Worm (Caenorhabditis elegans): ENCODE results near the gene gsp-1.

The gsp-1 gene

DNA sequence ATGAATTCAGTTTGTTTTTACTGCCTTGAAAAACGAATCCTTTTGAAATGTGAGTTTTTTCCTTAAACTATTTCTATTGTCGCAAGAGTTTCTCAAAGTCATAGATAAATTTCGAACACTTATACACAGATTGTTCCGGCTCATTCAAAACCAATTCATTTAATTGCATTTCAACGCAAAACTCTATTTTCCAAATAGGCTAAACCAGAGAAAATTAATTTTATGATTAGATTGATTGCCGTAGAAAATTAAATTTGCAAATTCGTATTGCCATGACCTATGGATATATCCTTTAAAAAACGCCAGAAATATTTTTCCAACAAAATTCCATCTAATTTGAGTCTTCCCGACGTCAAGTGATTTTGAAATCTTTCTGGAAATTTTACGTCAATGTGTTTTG, 6.2 kb upstream of the gsp-1 start:
- no peak for TF ChIP-seq unc-62 (GFP tag; optimal IDR thresholded peaks at IDR 0.05)

DNA sequence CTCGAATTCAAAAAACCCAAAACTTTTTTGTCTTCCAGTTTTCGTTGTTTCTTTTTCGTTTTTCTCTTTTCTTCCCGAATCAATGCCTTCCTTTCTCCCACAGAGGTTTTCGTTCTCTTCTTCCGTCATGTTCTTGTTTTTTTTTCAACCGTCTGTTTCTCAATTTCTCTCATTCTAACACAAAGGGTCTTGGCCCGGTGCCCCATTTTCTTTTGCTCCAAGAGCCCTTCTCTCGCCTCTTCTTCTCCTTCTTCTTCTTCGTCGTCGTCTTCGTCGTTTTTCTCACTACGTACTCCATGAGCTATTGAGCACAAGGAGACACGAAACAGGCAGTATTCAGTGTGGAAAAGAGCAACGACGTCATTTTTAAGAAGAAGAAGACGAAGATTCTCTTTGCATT, 4.8 kb upstream of the gsp-1 start:
- TF ChIP-seq unc-62 (GFP tag; optimal IDR thresholded peaks at IDR 0.05): no peak

DNA sequence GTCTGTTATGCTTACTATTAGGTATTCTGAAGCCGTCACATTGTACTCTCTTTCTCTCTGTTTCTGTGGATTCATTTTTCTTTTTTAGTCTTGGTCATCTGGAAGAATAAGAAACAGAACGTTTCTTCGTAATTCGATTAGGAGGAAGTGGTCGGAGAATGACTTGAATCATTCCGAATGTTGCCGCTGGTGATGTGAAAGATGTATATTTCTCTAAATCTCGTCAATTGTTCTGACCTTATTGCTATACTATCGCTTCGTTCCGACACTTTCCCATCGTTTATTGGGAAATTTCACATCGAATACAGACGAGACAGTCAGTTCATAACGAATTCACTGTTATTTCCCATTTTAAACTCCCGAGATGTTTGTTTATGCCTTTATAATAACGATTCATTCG, 3.1 kb upstream of the gsp-1 start:
- no peak for TF ChIP-seq unc-62 (GFP tag; optimal IDR thresholded peaks at IDR 0.05)

DNA sequence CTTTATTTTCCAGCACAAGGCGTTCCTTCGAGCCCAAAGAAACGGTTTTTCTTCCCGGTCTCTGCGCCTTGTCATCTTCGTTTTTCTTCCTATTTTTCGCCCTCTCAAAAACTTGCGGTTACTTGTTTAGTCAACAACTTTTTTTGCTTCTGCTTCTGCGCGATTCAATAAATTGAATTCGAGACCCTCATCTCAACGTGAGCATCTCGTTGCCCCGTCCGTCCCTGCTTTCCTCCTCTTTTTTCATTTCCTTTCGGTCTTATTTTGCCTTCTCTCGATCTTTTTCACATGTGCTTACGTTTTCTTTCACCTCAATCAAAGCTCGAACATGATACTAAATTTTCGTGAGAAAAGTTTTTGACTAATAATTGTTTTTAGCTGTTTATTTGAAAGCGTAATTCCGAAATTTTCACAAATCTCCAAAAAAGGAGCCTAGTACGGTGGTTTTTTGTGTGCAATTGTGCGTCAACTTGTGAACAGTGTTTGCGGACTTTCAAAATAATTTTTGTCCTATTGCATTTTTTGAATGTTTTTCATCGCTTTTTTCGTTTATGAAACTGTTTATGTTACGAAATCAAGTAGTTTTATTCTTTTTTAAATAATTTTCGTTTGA, 2.1 kb upstream of the gsp-1 start:
- no peak for TF ChIP-seq unc-62 (GFP tag; optimal IDR thresholded peaks at IDR 0.05)

- TF ChIP-seq unc-62 (GFP tag; optimal IDR thresholded peaks at IDR 0.05): no peak
These were observed 884 bp upstream of the gsp-1 start for ce11 chrV:10681117-10681959.

DNA sequence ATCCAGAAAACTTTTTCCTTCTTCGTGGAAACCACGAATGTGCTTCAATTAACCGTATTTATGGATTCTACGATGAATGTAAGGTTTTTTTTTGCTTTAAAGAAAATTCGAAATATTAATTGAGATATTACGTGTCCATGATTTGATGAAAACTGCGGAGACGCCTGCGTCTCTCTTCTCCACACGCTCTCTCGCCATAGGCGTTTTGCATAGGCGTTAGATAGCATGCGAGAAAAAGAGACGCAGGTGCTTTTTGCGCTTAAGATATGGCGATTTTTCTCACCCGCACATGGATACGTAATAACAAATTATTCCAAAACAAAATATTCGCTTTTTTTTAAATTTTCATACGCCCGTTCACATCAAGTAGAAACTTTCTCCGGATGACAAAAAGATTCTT, 1.2 kb downstream of the gsp-1 start:
- no peak for TF ChIP-seq unc-62 (GFP tag; optimal IDR thresholded peaks at IDR 0.05)

DNA sequence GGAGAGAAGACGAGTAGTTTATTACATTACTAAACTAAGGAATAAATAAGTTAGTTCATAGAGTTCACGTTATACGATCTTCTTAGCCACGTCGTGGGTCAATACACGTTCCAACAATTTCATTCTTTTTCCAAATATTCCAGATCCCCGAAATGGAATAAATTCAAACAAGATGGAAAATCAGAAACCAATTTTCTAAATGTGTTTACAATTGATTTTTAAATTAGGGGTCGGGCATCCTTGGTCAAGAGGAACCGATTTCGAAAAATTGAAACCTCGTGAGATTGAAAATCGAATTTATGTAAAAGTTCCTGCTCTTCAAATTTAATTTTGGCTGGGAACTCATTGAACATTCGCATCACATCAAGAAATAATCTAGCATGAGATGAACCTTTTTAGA, 2.5 kb downstream of the gsp-1 start:
- TF ChIP-seq unc-62 (GFP tag; optimal IDR thresholded peaks at IDR 0.05): no peak

ce11 chrV:10687601-10688000, 5.4 kb downstream of the gsp-1 start, which contains the start of gene F29F11.20:
TSS of gene F29F11.20 (plus strand) at chrV:10687901.
- no peak for TF ChIP-seq unc-62 (GFP tag; optimal IDR thresholded peaks at IDR 0.05)

ce11 chrV:10691313-10691712, 9.1 kb downstream of the gsp-1 start:
- no peak for TF ChIP-seq unc-62 (GFP tag; optimal IDR thresholded peaks at IDR 0.05)

- no peak for TF ChIP-seq unc-62 (GFP tag; optimal IDR thresholded peaks at IDR 0.05)
These were observed 11.5 kb downstream of the gsp-1 start for ce11 chrV:10693749-10694148.

ce11 chrV:10695181-10695580, 13.0 kb downstream of the gsp-1 start, which contains the start of gene C05A2.4:
TSS of gene C05A2.4 (plus strand) at chrV:10695481.
- no peak for TF ChIP-seq unc-62 (GFP tag; optimal IDR thresholded peaks at IDR 0.05)

DNA sequence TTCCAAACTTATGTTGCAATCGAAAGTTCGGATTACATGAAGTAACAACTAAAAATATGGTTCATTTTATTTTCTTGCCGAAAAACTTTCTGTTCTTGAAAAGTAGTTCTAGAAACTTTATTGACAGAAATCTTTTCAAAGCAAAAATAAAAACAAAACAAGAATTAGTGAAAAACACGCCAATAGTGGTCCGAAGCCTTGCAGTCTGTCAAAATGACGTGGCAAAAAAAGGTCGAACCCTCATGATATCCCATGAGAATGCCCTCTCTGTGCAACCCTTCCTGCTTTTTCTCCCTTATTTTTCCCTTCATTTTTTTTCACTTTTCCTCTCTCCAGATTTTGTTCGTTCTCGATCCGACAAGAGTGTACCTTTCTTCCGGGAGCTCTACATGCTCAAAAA, 16.9 kb downstream of the gsp-1 start:
- no peak for TF ChIP-seq unc-62 (GFP tag; optimal IDR thresholded peaks at IDR 0.05)

- TF ChIP-seq unc-62 (GFP tag; optimal IDR thresholded peaks at IDR 0.05): no peak
These were observed 20.0 kb downstream of the gsp-1 start, which contains the start of gene pph-1 for ce11 chrV:10702249-10702648. TSS of gene pph-1 (plus strand) at chrV:10702549.

DNA sequence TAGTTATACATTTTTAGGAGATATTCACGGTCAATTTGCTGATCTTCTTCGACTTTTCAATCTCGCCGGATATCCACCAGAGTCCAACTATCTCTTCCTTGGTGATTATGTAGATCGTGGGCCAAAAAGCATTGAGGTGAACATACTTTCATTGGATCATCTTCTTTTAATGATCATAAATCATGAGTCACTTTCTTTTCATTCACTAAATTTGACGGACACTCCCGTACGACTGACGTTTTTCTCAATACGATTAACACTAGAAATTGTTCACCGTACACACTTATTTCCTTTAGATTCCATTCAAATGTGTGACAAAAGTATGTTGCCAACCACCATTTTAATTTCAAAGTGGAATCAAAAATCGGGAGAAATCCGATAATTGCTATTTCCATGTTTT, 20.7 kb downstream of the gsp-1 start:
- TF ChIP-seq unc-62 (GFP tag; optimal IDR thresholded peaks at IDR 0.05): no peak

ce11 chrV:10708346-10708745, 26.1 kb downstream of the gsp-1 start:
- no peak for TF ChIP-seq unc-62 (GFP tag; optimal IDR thresholded peaks at IDR 0.05)

DNA sequence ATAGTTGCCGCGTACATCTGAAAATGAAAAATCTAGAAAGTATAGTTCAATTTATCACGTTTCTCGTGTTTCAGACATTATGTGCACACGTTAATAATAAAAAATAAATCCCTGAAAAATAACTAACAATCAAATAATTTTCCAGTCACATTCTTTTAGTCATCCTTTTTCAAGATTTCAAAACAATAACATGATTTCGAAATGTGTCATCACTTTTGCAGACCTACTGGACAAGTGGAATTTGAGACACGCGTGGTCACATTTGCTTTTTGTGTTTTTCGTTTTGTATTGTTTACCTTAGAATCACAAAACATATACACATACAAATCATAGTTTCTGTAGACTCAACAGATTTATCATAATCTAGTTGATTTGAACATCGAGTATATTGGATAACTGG, 27.2 kb downstream of the gsp-1 start:
- TF ChIP-seq unc-62 (GFP tag; optimal IDR thresholded peaks at IDR 0.05): no peak

- TF ChIP-seq unc-62 (GFP tag; optimal IDR thresholded peaks at IDR 0.05): no peak
These were observed 28.8 kb downstream of the gsp-1 start for ce11 chrV:10711004-10711403.

All from whole organism, dauer.